Worm (Caenorhabditis elegans) whole organism, mixed stage, embryonic: Measurements from ENCODE around the gene C06B8.3.

Experiments used
- bed-3 ChIP-seq: fragments of 200-800 bp; sonication (Bioruptor generic); optimal IDR thresholded peaks from 3 replicates; lab custom pipeline; 2018; ENCODE audit warnings: mild to moderate bottlenecking, missing genetic modification characterization, moderate library complexity, missing compliant biosample characterization
- blmp-1 ChIP-seq: fragments of 150-350 bp; optimal IDR thresholded peaks from 2 replicates; lab custom pipeline; 2014; ENCODE audit warnings: missing biosample characterization, missing genetic modification characterization
- cnd-1 ChIP-seq: fragments of 200-800 bp; sonication (Bioruptor generic); optimal IDR thresholded peaks from 2 replicates; lab custom pipeline; 2018; ENCODE audit warnings: mild to moderate bottlenecking, missing genetic modification characterization, missing compliant biosample characterization
- elt-1 ChIP-seq: sonication (generic microtip); optimal IDR thresholded peaks from 2 replicates; lab custom pipeline; 2017; ENCODE audit warnings: missing genetic modification characterization, mild to moderate bottlenecking, missing compliant biosample characterization, antibody characterized with exemption, moderate library complexity, borderline replicate concordance; ENCODE audit not compliant: insufficient read depth
- elt-3 ChIP-seq: fragments of 150-350 bp; optimal IDR thresholded peaks from 2 replicates; lab custom pipeline; 2014; ENCODE audit warnings: missing biosample characterization, missing genetic modification characterization
- lin-13 ChIP-seq: fragments of 150-350 bp; optimal IDR thresholded peaks from 2 replicates; lab custom pipeline; 2014; ENCODE audit warnings: missing biosample characterization, missing genetic modification characterization
- lin-32 ChIP-seq: fragments of 200-800 bp; sonication (Bioruptor generic); optimal IDR thresholded peaks from 2 replicates; lab custom pipeline; 2018; ENCODE audit warnings: mild to moderate bottlenecking, missing genetic modification characterization, missing compliant biosample characterization
- lsy-2 ChIP-seq: fragments of 150-350 bp; optimal IDR thresholded peaks from 2 replicates; lab custom pipeline; 2014; ENCODE audit warnings: missing biosample characterization, missing genetic modification characterization
- mab-5 ChIP-seq: fragments of 150-350 bp; optimal IDR thresholded peaks from 2 replicates; lab custom pipeline; 2014; ENCODE audit warnings: missing biosample characterization, missing genetic modification characterization
- mep-1 ChIP-seq: fragments of 150-350 bp; optimal IDR thresholded peaks from 2 replicates; lab custom pipeline; 2017; ENCODE audit warnings: missing biosample characterization, missing genetic modification reagents, missing genetic modification characterization, inconsistent platforms
- nhr-2 ChIP-seq: fragments of 150-350 bp; optimal IDR thresholded peaks from 2 replicates; lab custom pipeline; 2014; ENCODE audit warnings: missing biosample characterization, missing genetic modification characterization
- snpc-4 ChIP-seq: fragments of 150-350 bp; optimal IDR thresholded peaks from 2 replicates; lab custom pipeline; 2014; ENCODE audit warnings: missing biosample characterization, missing genetic modification characterization
- unc-39 ChIP-seq: fragments of 150-350 bp; optimal IDR thresholded peaks from 2 replicates; lab custom pipeline; 2014; ENCODE audit warnings: missing biosample characterization, missing genetic modification characterization
- ztf-11 ChIP-seq: fragments of 150-350 bp; optimal IDR thresholded peaks from 2 replicates; lab custom pipeline; 2014; ENCODE audit warnings: missing biosample characterization, missing genetic modification characterization

DNA sequence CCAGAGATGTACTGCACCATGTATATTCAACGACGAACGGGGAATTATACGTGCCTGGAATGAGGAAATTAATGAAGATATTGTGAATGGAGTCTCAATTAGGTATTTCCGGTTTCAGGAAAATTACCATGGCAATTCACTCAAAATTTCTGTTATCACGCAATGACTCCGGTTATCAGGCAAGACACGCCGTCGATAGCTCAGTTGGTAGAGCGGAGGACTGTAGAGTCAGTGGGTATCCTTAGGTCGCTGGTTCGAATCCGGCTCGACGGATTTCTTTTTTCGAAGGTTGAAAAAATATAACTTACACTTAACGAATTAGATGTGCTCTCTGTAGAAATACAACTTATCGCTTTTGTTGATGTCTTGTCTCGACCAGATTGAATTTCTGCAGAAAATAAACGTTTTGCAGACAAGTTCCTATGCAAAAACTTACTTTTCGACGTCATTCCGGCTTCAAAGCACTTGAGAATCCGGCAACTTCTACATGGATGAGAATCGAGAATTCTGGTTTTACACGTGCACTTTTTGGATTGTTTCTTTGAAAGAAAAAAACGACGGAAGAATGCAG lies 3.8 kb downstream of the C06B8.3 start:
- no peak for TF ChIP-seq bed-3 (GFP tag; lab: Kevin White, UChicago)
- TF ChIP-seq mep-1 (tag; lab: Kevin White, UChicago) = no peak
- TF ChIP-seq elt-1 = no peak
- TF ChIP-seq lsy-2 (tag; lab: Kevin White, UChicago) = no peak
- TF ChIP-seq elt-3 (tag; lab: Kevin White, UChicago) = no peak
- TF ChIP-seq unc-39 (tag; lab: Kevin White, UChicago) = no peak
- no peak for TF ChIP-seq blmp-1 (tag; lab: Kevin White, UChicago)
- no peak for TF ChIP-seq cnd-1 (tag; lab: Kevin White, UChicago)
- TF ChIP-seq lin-32 (GFP tag; lab: Kevin White, UChicago) = no peak
- no peak for TF ChIP-seq snpc-4
- no peak for TF ChIP-seq lin-13 (tag; lab: Kevin White, UChicago)
- no peak for TF ChIP-seq mab-5 (tag; lab: Kevin White, UChicago)
- TF ChIP-seq nhr-2 (tag; lab: Kevin White, UChicago) = no peak
- no peak for TF ChIP-seq ztf-11 (tag; lab: Kevin White, UChicago)
